Worm (Caenorhabditis elegans): Measurements from ENCODE around the gene F36A4.2.

The F36A4.2 gene

DNA sequence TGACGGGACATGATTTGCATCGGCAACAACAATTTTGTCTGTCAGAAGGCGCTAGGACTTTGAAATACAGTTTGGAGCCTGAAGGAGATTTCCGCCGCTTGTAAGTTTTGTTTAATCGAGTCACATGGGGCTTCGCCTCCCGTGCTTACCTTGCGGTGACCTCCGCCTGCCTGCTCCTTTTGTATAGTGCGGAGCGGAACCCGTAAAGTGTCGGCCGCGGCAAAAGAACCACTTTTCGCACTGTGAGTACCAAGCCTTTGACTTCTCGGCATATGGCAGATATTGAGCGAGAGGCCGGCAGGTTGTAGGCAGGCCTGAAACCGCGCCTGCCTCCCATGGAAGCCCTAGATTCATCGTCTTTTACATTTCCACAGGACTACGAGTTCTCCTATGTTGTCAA is 5.1 kb upstream of the F36A4.2 start:
- TF ChIP-seq unc-62 (GFP tag; optimal IDR thresholded peaks at IDR 0.05): no peak

DNA sequence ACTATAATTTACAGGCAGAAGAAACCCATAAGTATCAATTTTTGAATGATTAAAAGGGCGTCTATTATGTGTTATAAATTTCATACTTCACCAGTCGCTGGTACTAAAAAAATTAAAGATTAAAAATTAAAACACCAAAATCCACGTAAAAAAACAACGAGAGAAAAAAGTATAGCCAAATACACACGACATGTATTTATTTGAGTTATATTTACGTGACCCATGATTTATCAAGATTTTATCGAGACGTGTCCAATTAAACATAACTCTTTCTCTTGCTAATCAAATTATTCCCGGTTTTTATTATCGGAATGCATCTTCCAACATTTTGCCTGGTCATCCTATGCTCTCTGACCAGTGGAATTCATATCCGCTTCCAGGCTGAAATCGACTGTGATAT is 3.7 kb upstream of the F36A4.2 start, which contains the start of gene F36A4.4:
F36A4.4 (plus strand) TSS at position 301 of the 400 bp plus-strand sequence.
- no peak for TF ChIP-seq unc-62 (GFP tag; optimal IDR thresholded peaks at IDR 0.05)

DNA sequence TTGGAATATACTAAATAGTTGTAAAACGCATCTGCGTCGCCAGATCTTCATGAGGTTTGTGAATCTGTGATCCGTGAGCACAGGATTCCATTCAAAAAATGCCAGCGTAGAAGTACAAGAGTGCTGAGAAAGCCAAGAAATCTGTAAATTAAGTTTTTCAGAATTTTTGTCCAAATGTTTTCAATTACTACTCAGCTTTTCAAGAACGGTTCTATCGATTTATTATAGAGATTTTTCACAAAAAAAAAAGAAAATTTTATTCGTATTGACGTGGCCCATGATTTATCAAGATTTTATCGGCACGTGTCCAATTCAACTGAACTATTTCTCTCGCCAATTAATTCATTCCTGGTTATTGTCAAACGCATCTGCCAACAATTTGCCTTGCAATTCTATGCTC is 1.7 kb upstream of the F36A4.2 start, which contains the start of gene F36A4.3:
F36A4.3 (plus strand) TSS at position 301 of the 400 bp plus-strand sequence.
- TF ChIP-seq unc-62 (GFP tag; optimal IDR thresholded peaks at IDR 0.05): no peak

DNA sequence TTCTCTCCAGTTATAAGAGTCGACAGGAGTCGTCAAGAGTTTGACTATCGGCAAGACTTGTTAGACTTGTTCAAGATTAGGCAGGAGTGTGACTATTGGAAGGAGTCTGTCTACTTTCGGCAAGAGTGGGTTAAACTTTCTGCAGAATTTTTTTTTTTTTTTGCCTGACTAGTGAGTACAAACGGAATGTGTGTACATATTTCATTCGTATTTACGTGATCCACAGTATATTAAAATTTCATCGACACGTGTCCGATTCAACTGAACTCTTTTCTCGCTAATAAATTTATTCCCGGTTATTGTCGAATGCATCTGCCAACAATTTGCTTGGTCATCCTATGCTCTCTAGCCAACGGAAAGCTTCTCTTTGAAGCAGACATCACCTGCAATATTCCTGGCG is 1.1 kb downstream of the F36A4.2 start, which contains the start of gene F36A4.1:
F36A4.1 (plus strand) TSS at position 301 of the 400 bp plus-strand sequence.
- TF ChIP-seq unc-62 (GFP tag; optimal IDR thresholded peaks at IDR 0.05): no peak

- no peak for TF ChIP-seq unc-62 (GFP tag; optimal IDR thresholded peaks at IDR 0.05)
These were observed 6.7 kb downstream of the F36A4.2 start, which contains the start of gene nhr-78 for ce11 chrIV:4277694-4278093. nhr-78 (minus strand) TSS chrIV:4277875.

- TF ChIP-seq unc-62 (GFP tag; optimal IDR thresholded peaks at IDR 0.05): no peak
These were observed 13.0 kb downstream of the F36A4.2 start, which contains the start of gene F15E6.6 for ce11 chrIV:4284020-4284419. F15E6.6 (minus strand) TSS chrIV:4284120.

- TF ChIP-seq unc-62 (GFP tag; optimal IDR thresholded peaks at IDR 0.05): no peak
These were observed 14.0 kb downstream of the F36A4.2 start for ce11 chrIV:4284989-4285388.

DNA sequence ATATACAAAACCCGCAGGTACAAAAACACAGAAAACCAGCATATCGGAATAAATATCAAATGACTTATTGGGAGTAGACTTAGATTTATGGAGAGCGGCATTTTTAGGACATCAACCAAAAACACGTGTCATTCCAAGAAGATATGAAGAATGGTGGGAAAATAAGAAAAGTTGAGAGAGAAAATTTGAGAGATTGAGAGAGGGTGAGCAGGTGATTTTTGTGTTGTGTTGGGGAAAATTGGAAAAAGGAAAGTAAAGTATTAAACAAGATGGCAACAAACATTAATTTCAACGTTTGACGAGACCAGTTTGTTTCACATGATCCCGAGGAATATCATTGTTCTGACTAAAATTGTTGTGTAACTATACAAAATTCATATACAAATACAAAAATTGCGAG is 17.3 kb downstream of the F36A4.2 start, which contains the start of gene srv-4:
srv-4 (minus strand) TSS at position 101 of the 400 bp plus-strand sequence.
- no peak for TF ChIP-seq unc-62 (GFP tag; optimal IDR thresholded peaks at IDR 0.05)

DNA sequence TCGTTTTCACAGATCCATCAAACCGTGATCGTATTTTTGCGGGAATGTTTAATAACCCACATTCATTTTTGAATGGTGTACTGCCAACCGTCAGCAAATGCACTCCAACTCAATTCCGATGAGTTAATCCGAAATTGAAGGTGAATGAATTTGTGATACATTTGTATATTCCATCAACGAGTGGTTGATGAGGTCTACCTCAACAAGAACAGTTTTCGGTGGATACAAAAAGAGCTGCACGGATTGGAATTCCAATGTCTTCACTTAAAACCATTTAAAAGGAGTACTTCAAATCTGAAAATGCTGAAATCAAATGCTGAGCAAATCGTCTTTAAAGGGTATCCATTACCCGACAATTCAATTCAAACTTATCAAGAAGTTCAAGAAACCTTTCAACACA is 18.2 kb downstream of the F36A4.2 start, which contains the start of gene F15E6.5:
F15E6.5 (plus strand) TSS at position 301 of the 400 bp plus-strand sequence.
- TF ChIP-seq unc-62 (GFP tag; optimal IDR thresholded peaks at IDR 0.05): no peak

- no peak for TF ChIP-seq unc-62 (GFP tag; optimal IDR thresholded peaks at IDR 0.05)
These were observed 19.4 kb downstream of the F36A4.2 start, which contains the start of gene dct-7 for ce11 chrIV:4290472-4290871. dct-7 (minus strand) TSS chrIV:4290572.

DNA sequence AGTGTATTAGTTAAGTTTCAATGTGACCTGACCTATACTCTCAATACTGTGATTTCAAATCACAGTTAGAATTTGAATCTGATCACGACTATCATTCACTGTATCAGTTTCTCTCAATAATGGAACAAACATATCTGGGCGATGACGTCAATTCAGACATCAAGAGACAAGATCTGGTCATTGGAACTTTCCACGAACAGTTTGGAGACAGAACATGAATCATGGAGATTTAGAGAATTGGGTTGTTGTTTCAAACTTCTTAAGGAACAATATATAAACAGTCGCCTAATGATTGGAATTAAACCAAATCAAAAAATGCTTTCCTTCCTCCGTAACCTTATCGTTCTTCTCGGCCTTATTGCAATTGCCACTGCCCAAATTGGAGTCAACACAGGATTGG is 20.1 kb downstream of the F36A4.2 start, which contains the start of gene F15E6.4:
F15E6.4 (plus strand) TSS at position 301 of the 400 bp plus-strand sequence.
- no peak for TF ChIP-seq unc-62 (GFP tag; optimal IDR thresholded peaks at IDR 0.05)

ce11 chrIV:4292569-4292968 is 21.5 kb downstream of the F36A4.2 start, which contains the start of gene F15E6.10:
F15E6.10 (plus strand) TSS chrIV:4292869.
- TF ChIP-seq unc-62 (GFP tag; optimal IDR thresholded peaks at IDR 0.05): no peak

ce11 chrIV:4294552-4294951 is 23.5 kb downstream of the F36A4.2 start, which contains the start of gene F15E6.3:
F15E6.3 (plus strand) TSS chrIV:4294895.
- no peak for TF ChIP-seq unc-62 (GFP tag; optimal IDR thresholded peaks at IDR 0.05)

DNA sequence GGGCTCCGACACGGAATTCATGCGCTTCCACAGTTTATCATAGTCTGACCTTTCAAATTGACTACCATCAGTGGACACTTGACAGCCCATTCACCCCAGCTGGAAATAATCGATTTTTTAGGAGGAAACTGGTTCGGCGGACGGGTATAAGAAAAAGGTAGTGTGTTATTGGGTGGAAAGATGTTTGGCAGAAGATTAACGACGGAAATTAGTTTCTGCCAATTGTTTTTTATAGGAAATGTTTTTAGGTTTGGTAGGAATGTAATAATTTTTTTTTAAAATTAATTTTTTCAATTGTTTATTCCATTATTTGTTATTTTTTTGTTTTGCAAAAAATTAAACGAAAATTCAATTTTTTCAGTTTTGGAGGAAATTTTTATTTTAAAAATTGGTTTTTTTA is 28.0 kb downstream of the F36A4.2 start, which contains the start of gene F15E6.9:
F15E6.9 (minus strand) TSS at position 101 of the 400 bp plus-strand sequence.
- TF ChIP-seq unc-62 (GFP tag; optimal IDR thresholded peaks at IDR 0.05): no peak

DNA sequence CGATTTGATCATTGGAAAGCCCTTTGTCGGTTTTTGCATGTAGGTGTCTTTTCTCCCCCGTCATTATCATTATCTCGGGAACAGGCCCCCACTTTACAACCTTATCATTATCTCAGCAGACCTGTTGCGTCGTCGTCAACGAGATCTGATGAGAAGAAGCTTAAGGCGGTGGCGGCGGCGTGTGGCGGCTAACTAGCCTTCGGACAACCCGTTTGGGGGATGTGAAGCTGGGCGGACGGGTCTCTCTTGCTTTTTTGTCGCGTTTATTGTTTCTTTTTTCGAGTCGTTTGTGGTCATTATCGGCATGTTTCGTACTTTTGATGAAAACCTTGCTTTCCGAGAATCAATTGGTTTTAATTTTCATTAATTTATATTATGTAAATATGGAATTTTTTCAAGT is 29.0 kb downstream of the F36A4.2 start:
- no peak for TF ChIP-seq unc-62 (GFP tag; optimal IDR thresholded peaks at IDR 0.05)

- TF ChIP-seq unc-62 (GFP tag; optimal IDR thresholded peaks at IDR 0.05): no peak
These were observed 30.2 kb downstream of the F36A4.2 start, which contains the start of gene lgc-22 for ce11 chrIV:4301202-4301601. lgc-22 (plus strand) TSS chrIV:4301306.

DNA sequence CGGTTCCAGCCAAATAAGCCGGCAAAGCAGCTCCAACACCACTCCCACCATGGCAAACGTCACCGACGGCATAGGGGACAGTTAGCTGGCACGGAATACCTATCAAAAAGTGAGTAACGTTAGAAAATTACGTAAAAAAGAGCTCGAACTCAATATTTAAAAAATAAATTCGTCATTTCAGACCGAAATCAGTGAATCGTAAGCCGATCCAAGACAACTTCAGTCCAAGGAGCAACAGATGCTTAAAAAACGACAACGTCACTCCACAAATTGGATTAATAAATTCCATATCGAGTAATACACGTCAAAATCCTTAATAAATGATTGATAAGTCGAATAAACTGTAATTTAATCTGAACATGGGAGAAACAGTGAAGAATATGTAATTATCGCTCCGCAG is 35.3 kb downstream of the F36A4.2 start:
- TF ChIP-seq unc-62 (GFP tag; optimal IDR thresholded peaks at IDR 0.05): no peak

Measured in whole organism, dauer.